Worm (Caenorhabditis elegans): ENCODE results near the gene lin-5.

lin-5 gene

DNA sequence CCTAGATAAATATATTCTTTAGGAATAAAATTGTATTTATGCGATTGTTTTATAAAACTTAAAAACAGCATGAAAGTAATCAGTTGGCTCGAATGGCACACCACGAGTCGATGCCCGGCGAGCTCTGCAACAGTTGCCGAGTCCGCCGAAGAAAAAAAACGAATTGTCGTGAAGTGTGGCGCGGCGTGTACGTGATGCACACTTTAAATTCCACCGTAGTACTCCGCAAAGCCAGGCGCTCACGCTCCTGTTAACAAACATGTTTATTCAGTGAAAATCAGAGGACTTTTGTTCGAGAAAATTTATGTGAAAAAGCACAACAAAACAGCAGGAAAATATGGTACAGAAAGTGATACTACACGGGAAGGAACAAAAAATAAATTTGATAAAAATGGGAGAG lies 10.3 kb downstream of the lin-5 start (continued):
- no peak for TF ChIP-seq jun-1 (tag; optimal IDR thresholded peaks at IDR 0.05)
- TF ChIP-seq vab-15 (tag; optimal IDR thresholded peaks at IDR 0.05): peak; percentile 16
- TF ChIP-seq C04F5.9 (tag; optimal IDR thresholded peaks at IDR 0.05): no peak
- peak; percentile 61 to 72 for TF ChIP-seq efl-1 (optimal IDR thresholded peaks at IDR 0.05)
- peak; percentile 61 to 94 for TF ChIP-seq efl-1 (GFP tag; optimal IDR thresholded peaks at IDR 0.05 in 1 of 2)
- no peak for TF ChIP-seq aly-2 (tag; optimal IDR thresholded peaks at IDR 0.05)
- no peak for TF ChIP-seq ama-1 (optimal IDR thresholded peaks at IDR 0.05)
- no peak for TF ChIP-seq fkh-10 (GFP tag; optimal IDR thresholded peaks at IDR 0.05)
- TF ChIP-seq sup-37 (GFP tag; optimal IDR thresholded peaks at IDR 0.05): no peak
- TF ChIP-seq ceh-90 (tag; optimal IDR thresholded peaks at IDR 0.05): no peak
- no peak for TF ChIP-seq pqm-1 (tag; optimal IDR thresholded peaks at IDR 0.05)
- TF ChIP-seq alr-1 (tag; optimal IDR thresholded peaks at IDR 0.05; ENCODE audit: borderline replicate concordance): no peak
- TF ChIP-seq sox-4 (tag; optimal IDR thresholded peaks at IDR 0.05): no peak
- no peak for TF ChIP-seq lin-39 (tag; optimal IDR thresholded peaks at IDR 0.05)
- no peak for TF ChIP-seq nhr-11 (tag; optimal IDR thresholded peaks at IDR 0.05)
- TF ChIP-seq tlp-1 (tag; optimal IDR thresholded peaks at IDR 0.05): no peak
- TF ChIP-seq Y116A8C.19 (tag; optimal IDR thresholded peaks at IDR 0.05; ENCODE audit: borderline replicate concordance): no peak
- peak; percentile 14 for TF ChIP-seq nhr-85 (tag)
- no peak for TF ChIP-seq egl-27 (tag; optimal IDR thresholded peaks at IDR 0.05)
- TF ChIP-seq lsy-2 (tag; optimal IDR thresholded peaks at IDR 0.05): peak; percentile 90 to 98
- peak; percentile 47 for TF ChIP-seq mep-1 (tag; optimal IDR thresholded peaks at IDR 0.05)
- no peak for TF ChIP-seq aha-1 (tag; optimal IDR thresholded peaks at IDR 0.05)
- TF ChIP-seq nhr-47 (tag; optimal IDR thresholded peaks at IDR 0.05): peak; percentile 30
- no peak for TF ChIP-seq ztf-11 (tag; optimal IDR thresholded peaks at IDR 0.05)
- no peak for TF ChIP-seq nhr-237 (tag; optimal IDR thresholded peaks at IDR 0.05)
- TF ChIP-seq pag-3 (tag; optimal IDR thresholded peaks at IDR 0.05; ENCODE audit: borderline replicate concordance, insufficient read depth): peak; percentile 87
- no peak for TF ChIP-seq ceh-88 (GFP tag; IDR thresholded peaks at IDR 0.05)
- no peak for TF ChIP-seq grh-1 (GFP tag; IDR thresholded peaks at IDR 0.05)
- no peak for TF ChIP-seq elt-2 (tag; optimal IDR thresholded peaks at IDR 0.05)
- TF ChIP-seq unc-98 (GFP tag; IDR thresholded peaks at IDR 0.05): no peak
- peak; percentile 33 for TF ChIP-seq tbx-2 (tag; optimal IDR thresholded peaks at IDR 0.05)
- peak; percentile 54 for TF ChIP-seq nhr-71 (tag; optimal IDR thresholded peaks at IDR 0.05)
- TF ChIP-seq snu-23 (GFP tag; optimal IDR thresholded peaks at IDR 0.05): peak; percentile 70
- no peak for TF ChIP-seq hlh-4 (tag; optimal IDR thresholded peaks at IDR 0.05)
- TF ChIP-seq fos-1 (tag; optimal IDR thresholded peaks at IDR 0.05): no peak
- peak; percentile 54 for TF ChIP-seq unc-130 (tag; optimal IDR thresholded peaks at IDR 0.05)
- TF ChIP-seq nhr-90 (tag; optimal IDR thresholded peaks at IDR 0.05; ENCODE audit: poor library complexity): no peak
- TF ChIP-seq lin-35 (GFP tag; optimal IDR thresholded peaks at IDR 0.05): peak; percentile 65 to 81
- TF ChIP-seq nhr-20 (tag; optimal IDR thresholded peaks at IDR 0.05): peak; percentile 52
- no peak for TF ChIP-seq efl-3 (GFP tag; optimal IDR thresholded peaks at IDR 0.05)
- no peak for TF ChIP-seq unc-86 (tag; optimal IDR thresholded peaks at IDR 0.05)
- TF ChIP-seq swsn-7 (tag; optimal IDR thresholded peaks at IDR 0.05): no peak
- TF ChIP-seq nhr-84 (tag; optimal IDR thresholded peaks at IDR 0.05): no peak
- no peak for TF ChIP-seq ztf-4 (tag; optimal IDR thresholded peaks at IDR 0.05)
- no peak for TF ChIP-seq nhr-28 (tag; optimal IDR thresholded peaks at IDR 0.05)
- no peak for TF ChIP-seq lin-14 (GFP tag; optimal IDR thresholded peaks at IDR 0.05)
- TF ChIP-seq nhr-76 (tag; optimal IDR thresholded peaks at IDR 0.05): no peak
- TF ChIP-seq mab-9 (GFP tag; IDR thresholded peaks at IDR 0.05): no peak
- no peak for TF ChIP-seq nhr-12 (tag; optimal IDR thresholded peaks at IDR 0.05)
- no peak for TF ChIP-seq pax-3 (tag; optimal IDR thresholded peaks at IDR 0.05)
- no peak for TF ChIP-seq C34B4.2 (tag; optimal IDR thresholded peaks at IDR 0.05)
